Worm (Caenorhabditis elegans) whole organism, late embryonic: ENCODE measurements around the gene syx-16.

Experiments
- C08G9.2 ChIP-seq: sonication (generic microtip); optimal IDR thresholded peaks from 2 replicates; lab custom pipeline; 2016; ENCODE audit warnings: mild to moderate bottlenecking, missing genetic modification characterization, moderate library complexity, missing compliant biosample characterization
- C38D4.7 ChIP-seq: fragments of 200-800 bp; sonication (Bioruptor generic); optimal IDR thresholded peaks from 2 replicates; lab custom pipeline; 2018; ENCODE audit warnings: mild to moderate bottlenecking, missing genetic modification characterization, moderate library complexity, missing compliant biosample characterization
- Y22D7AL.16 ChIP-seq: sonication (generic microtip); optimal IDR thresholded peaks from 2 replicates; lab custom pipeline; 2016; ENCODE audit warnings: missing genetic modification characterization, missing compliant biosample characterization
- ahr-1 ChIP-seq: sonication (generic microtip); optimal IDR thresholded peaks from 2 replicates; lab custom pipeline; 2016; ENCODE audit warnings: missing genetic modification characterization, missing compliant biosample characterization
- ama-1 ChIP-seq: fragments of 150-350 bp; optimal IDR thresholded peaks from 2 replicates; lab custom pipeline; 2014
- ceh-2 ChIP-seq: sonication (generic microtip); optimal IDR thresholded peaks from 2 replicates; lab custom pipeline; 2016; ENCODE audit warnings: missing genotype, missing genetic modification characterization, missing compliant biosample characterization
- ceh-30 ChIP-seq: fragments of 150-350 bp; optimal IDR thresholded peaks from 2 replicates; lab custom pipeline; 2014; ENCODE audit warnings: missing biosample characterization, missing genetic modification characterization
- ceh-31 ChIP-seq: sonication (generic microtip); optimal IDR thresholded peaks from 2 replicates; lab custom pipeline; 2016; ENCODE audit warnings: missing genetic modification characterization, missing compliant biosample characterization
- ceh-45 ChIP-seq: fragments of 200-800 bp; sonication (Bioruptor generic); IDR thresholded peaks from 2 replicates; pipeline ENCODE4 v1.3.6; 2022; ENCODE audit warnings: missing genetic modification reagents, missing genetic modification characterization, missing compliant biosample characterization
- ceh-48 ChIP-seq: sonication (generic microtip); optimal IDR thresholded peaks from 2 replicates; lab custom pipeline; 2016; ENCODE audit warnings: missing genetic modification characterization, inconsistent platforms, missing compliant biosample characterization
- ceh-6 ChIP-seq: fragments of 200-800 bp; sonication (Bioruptor generic); optimal IDR thresholded peaks from 2 replicates; lab custom pipeline; 2018; ENCODE audit warnings: mild to moderate bottlenecking, missing genetic modification characterization, missing compliant biosample characterization
- ceh-9 ChIP-seq: sonication (generic microtip); optimal IDR thresholded peaks from 2 replicates; lab custom pipeline; 2016; ENCODE audit warnings: mild to moderate bottlenecking, missing genetic modification characterization, inconsistent platforms, missing compliant biosample characterization
- elt-2 ChIP-seq: sonication (generic microtip); optimal IDR thresholded peaks from 2 replicates; lab custom pipeline; 2016; ENCODE audit warnings: missing genetic modification reagents, missing genetic modification characterization, missing compliant biosample characterization
- elt-4 ChIP-seq: sonication (generic microtip); optimal IDR thresholded peaks from 2 replicates; lab custom pipeline; 2016; ENCODE audit warnings: missing genetic modification characterization, missing compliant biosample characterization
- fkh-6 ChIP-seq: sonication (generic microtip); optimal IDR thresholded peaks from 2 replicates; lab custom pipeline; 2016; ENCODE audit warnings: missing genetic modification characterization, missing compliant biosample characterization
- hlh-30 ChIP-seq: sonication (generic microtip); optimal IDR thresholded peaks from 2 replicates; lab custom pipeline; 2017; ENCODE audit warnings: antibody characterized with exemption, missing genetic modification characterization, missing compliant biosample characterization; ENCODE audit not compliant: insufficient read depth
- hlh-6 ChIP-seq: sonication (generic microtip); optimal IDR thresholded peaks from 2 replicates; lab custom pipeline; 2016; ENCODE audit warnings: missing genotype, missing genetic modification characterization, missing compliant biosample characterization
- hlh-8 ChIP-seq: sonication (generic microtip); optimal IDR thresholded peaks from 2 replicates; lab custom pipeline; 2016; ENCODE audit warnings: missing genotype, missing genetic modification characterization, missing compliant biosample characterization
- lin-11 ChIP-seq: fragments of 200-800 bp; sonication (Bioruptor generic); optimal IDR thresholded peaks from 2 replicates; lab custom pipeline; 2018; ENCODE audit warnings: mild to moderate bottlenecking, missing genetic modification characterization, missing compliant biosample characterization
- madf-2 ChIP-seq: sonication (generic microtip); optimal IDR thresholded peaks from 2 replicates; lab custom pipeline; 2017; ENCODE audit warnings: missing genetic modification characterization, missing compliant biosample characterization
- nfya-1 ChIP-seq: sonication (generic microtip); optimal IDR thresholded peaks from 2 replicates; lab custom pipeline; 2017; ENCODE audit warnings: missing genetic modification characterization, mild to moderate bottlenecking, missing compliant biosample characterization, antibody characterized with exemption, moderate library complexity
- nhr-11 ChIP-seq: fragments of 150-350 bp; optimal IDR thresholded peaks from 2 replicates; lab custom pipeline; 2014; ENCODE audit warnings: missing biosample characterization, missing genetic modification characterization
- nhr-232 ChIP-seq: sonication (generic microtip); optimal IDR thresholded peaks from 2 replicates; lab custom pipeline; 2016; ENCODE audit warnings: missing genetic modification characterization, missing compliant biosample characterization
- npax-4 ChIP-seq: sonication (generic microtip); optimal IDR thresholded peaks from 2 replicates; lab custom pipeline; 2016; ENCODE audit warnings: missing genetic modification characterization, missing compliant biosample characterization
- odd-2 ChIP-seq: sonication (generic microtip); optimal IDR thresholded peaks from 2 replicates; lab custom pipeline; 2017; ENCODE audit warnings: antibody characterized with exemption, mild to moderate bottlenecking, missing genetic modification characterization, missing compliant biosample characterization
- pat-9 ChIP-seq: fragments of 200-800 bp; sonication (Bioruptor generic); optimal IDR thresholded peaks from 2 replicates; lab custom pipeline; 2018; ENCODE audit warnings: mild to moderate bottlenecking, missing genetic modification characterization, moderate library complexity, missing compliant biosample characterization
- pax-1 ChIP-seq: fragments of 150-350 bp; optimal IDR thresholded peaks from 2 replicates; lab custom pipeline; 2014; ENCODE audit warnings: missing biosample characterization, missing genetic modification characterization
- pqm-1 ChIP-seq: sonication (generic microtip); optimal IDR thresholded peaks from 2 replicates; lab custom pipeline; 2016; ENCODE audit warnings: missing genetic modification characterization, missing compliant biosample characterization
- pros-1 ChIP-seq: fragments of 150-350 bp; optimal IDR thresholded peaks from 2 replicates; lab custom pipeline; 2014; ENCODE audit warnings: missing biosample characterization, missing genetic modification reagents, missing genetic modification characterization
- sox-4 ChIP-seq: sonication (generic microtip); optimal IDR thresholded peaks from 2 replicates; lab custom pipeline; 2017; ENCODE audit warnings: mild to moderate bottlenecking, missing genetic modification characterization, inconsistent platforms, missing compliant biosample characterization
- tbx-2 ChIP-seq: sonication (generic microtip); optimal IDR thresholded peaks from 2 replicates; lab custom pipeline; 2016; ENCODE audit warnings: missing genetic modification characterization, missing compliant biosample characterization
- ttx-3 ChIP-seq: sonication (generic microtip); optimal IDR thresholded peaks from 2 replicates; lab custom pipeline; 2016; ENCODE audit warnings: missing genetic modification reagents, missing genetic modification characterization, missing compliant biosample characterization
- unc-42 ChIP-seq: sonication (generic microtip); optimal IDR thresholded peaks from 2 replicates; lab custom pipeline; 2016; ENCODE audit warnings: missing genotype, missing genetic modification characterization, missing compliant biosample characterization
- unc-55 ChIP-seq: sonication (generic microtip); optimal IDR thresholded peaks from 2 replicates; lab custom pipeline; 2017; ENCODE audit warnings: missing biosample characterization, missing genetic modification reagents, missing genetic modification characterization

The syx-16 gene

ce11 chrIII:5208992-5209391, at the start of gene syx-16:
Gene syx-16, minus strand, starts transcription at chrIII:5209109.
- TF ChIP-seq ahr-1, result no peak
- no peak for TF ChIP-seq tbx-2 (tag; lab: Kevin White, UChicago)
- no peak for TF ChIP-seq ceh-30 (tag; lab: Kevin White, UChicago)
- no peak for TF ChIP-seq ceh-48 (tag; lab: Kevin White, UChicago)
- TF ChIP-seq nhr-232 (tag; lab: Kevin White, UChicago), result no peak
- TF ChIP-seq unc-55 (GFP tag; lab: Kevin White, UChicago), result no peak
- TF ChIP-seq lin-11 (tag; lab: Kevin White, UChicago), result no peak
- TF ChIP-seq, all 69 proteins: peak for 0

ce11 chrIII:5254108-5254507, 45.2 kb upstream of the syx-16 start, which contains the start of the genes sumv-1 and gop-1:
Gene sumv-1, minus strand, starts transcription at chrIII:5254187.
Gene gop-1, plus strand, starts transcription at chrIII:5254438.
- TF ChIP-seq nhr-232 (tag; lab: Kevin White, UChicago) (no peak), ceh-45 (GFP tag; lab: Robert Waterston, UW) (no peak), unc-42 (tag; lab: Kevin White, UChicago) (peak; percentile 19), Y22D7AL.16 (tag; lab: Kevin White, UChicago) (no peak), sox-4 (tag; lab: Kevin White, UChicago) (no peak)

ce11 chrIII:5248706-5249105, 39.8 kb upstream of the syx-16 start:
- TF ChIP-seq ceh-45 (GFP tag; lab: Robert Waterston, UW) (no peak), fkh-6 (no peak), C08G9.2 (tag; lab: Kevin White, UChicago) (no peak), nfya-1 (tag; lab: Kevin White, UChicago) (no peak), ahr-1 (no peak), ceh-9 (tag; lab: Kevin White, UChicago) (no peak), C38D4.7 (GFP tag; lab: Kevin White, UChicago) (no peak), npax-4 (tag; lab: Kevin White, UChicago) (no peak), pat-9 (no peak), pros-1 (tag; lab: Kevin White, UChicago) (no peak), ttx-3 (tag; lab: Kevin White, UChicago) (no peak), unc-42 (tag; lab: Kevin White, UChicago) (no peak)

- no peak for TF ChIP-seq ama-1 (lab: Kevin White, UChicago)
Observed at ce11 chrIII:5245067-5245466, 36.2 kb upstream of the syx-16 start.

ce11 chrIII:5244539-5244938, 35.6 kb upstream of the syx-16 start, which contains the start of gene cnd-1:
Gene cnd-1, minus strand, starts transcription at chrIII:5244639.
- TF ChIP-seq pax-1 (tag; lab: Kevin White, UChicago) (no peak), ceh-6 (GFP tag; lab: Kevin White, UChicago) (no peak), hlh-30 (tag; lab: Kevin White, UChicago) (no peak), ceh-31 (tag; lab: Kevin White, UChicago) (no peak), elt-2 (tag; lab: Kevin White, UChicago) (no peak)

ce11 chrIII:5241854-5242253, 32.9 kb upstream of the syx-16 start:
- TF ChIP-seq hlh-8 (tag; lab: Kevin White, UChicago), result no peak
- TF ChIP-seq nhr-11 (tag; lab: Kevin White, UChicago), result no peak
- no peak for TF ChIP-seq ceh-9 (tag; lab: Kevin White, UChicago)
- TF ChIP-seq hlh-6 (tag; lab: Kevin White, UChicago), result no peak
- no peak for TF ChIP-seq fkh-6
- no peak for TF ChIP-seq ceh-2
- no peak for TF ChIP-seq unc-55 (GFP tag; lab: Kevin White, UChicago)
- TF ChIP-seq elt-4 (tag; lab: Kevin White, UChicago), result no peak
- TF ChIP-seq pqm-1 (tag; lab: Kevin White, UChicago), result no peak
- no peak for TF ChIP-seq Y22D7AL.16 (tag; lab: Kevin White, UChicago)
- TF ChIP-seq madf-2, result no peak
- no peak for TF ChIP-seq ceh-45 (GFP tag; lab: Robert Waterston, UW)
- TF ChIP-seq odd-2, result no peak
- no peak for TF ChIP-seq elt-2 (tag; lab: Kevin White, UChicago)
